Fruit fly (Drosophila melanogaster) whole organism, larva: ENCODE measurements around the gene Ubc87F.

ENCODE experiments used
- noc ChIP-seq: fragments of 200-800 bp; sonication (Bioruptor generic); optimal IDR thresholded peaks from 3 replicates; lab custom pipeline; 2019; ENCODE audit warnings: missing biosample characterization, mild to moderate bottlenecking, missing genetic modification characterization, moderate library complexity

The Ubc87F gene

dm6 chr3R:13715674-13716454 lies 2.1 kb downstream of the Ubc87F start:
- TF ChIP-seq noc (tag; lab: Kevin White, UChicago), result no peak

DNA sequence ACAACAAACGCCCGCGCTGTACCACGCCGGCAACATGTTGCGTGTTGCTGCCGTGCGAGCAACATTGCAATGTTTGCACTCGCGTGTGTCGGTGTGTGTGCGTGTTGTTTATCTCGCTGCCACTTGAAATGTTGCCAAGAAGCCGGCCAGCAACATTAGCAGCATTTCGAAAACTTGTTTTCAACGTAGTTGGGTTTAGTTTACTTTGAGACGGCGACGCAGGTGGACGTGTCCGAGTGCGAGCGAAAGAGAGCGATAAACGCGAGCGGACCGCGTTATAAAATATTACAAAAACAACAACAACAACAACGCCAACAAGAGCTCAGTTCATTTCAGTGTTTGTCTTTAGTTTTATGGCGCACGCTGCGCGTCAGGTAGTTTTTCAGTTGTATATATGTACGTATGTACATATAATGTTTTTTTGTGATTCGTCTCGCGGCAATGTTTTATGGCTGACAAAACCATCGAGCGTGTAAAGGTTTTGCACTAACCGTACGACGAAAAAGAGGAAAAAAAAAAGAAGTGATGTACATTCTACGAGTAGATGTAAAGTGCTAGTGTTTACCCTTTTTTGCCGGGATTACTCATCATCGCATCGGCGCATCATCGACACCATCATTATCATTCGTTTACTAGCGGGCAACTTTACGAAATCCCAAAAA lies 2.8 kb downstream of the Ubc87F start, which contains the start of gene kmr:
Gene kmr, plus strand, starts transcription at position 196 of the 662 bp plus-strand sequence.
- TF ChIP-seq noc (tag; lab: Kevin White, UChicago), result peak; percentile 29

- no peak for TF ChIP-seq noc (tag; lab: Kevin White, UChicago)
These were observed 3.9 kb downstream of the Ubc87F start for dm6 chr3R:13713984-13714532.

DNA sequence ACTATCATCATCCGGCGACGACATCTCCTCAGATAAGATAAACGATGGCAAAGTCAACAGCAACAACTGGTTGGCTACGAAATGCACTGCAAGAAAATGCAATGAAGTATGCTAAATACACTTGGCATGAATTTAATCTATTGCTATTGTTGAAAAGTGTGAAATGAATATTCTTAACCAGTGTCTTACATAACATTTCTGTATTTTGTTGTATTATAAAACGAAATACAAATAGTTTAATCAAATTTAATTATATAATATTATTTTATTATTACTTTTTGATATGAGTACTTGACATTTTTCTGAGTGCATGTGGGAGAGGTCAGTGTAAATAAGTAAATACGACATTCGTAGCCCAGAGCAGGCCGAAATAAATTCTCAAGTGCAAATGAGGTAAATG lies 4.4 kb downstream of the Ubc87F start:
- peak; percentile 23 for TF ChIP-seq noc (tag; lab: Kevin White, UChicago)

DNA sequence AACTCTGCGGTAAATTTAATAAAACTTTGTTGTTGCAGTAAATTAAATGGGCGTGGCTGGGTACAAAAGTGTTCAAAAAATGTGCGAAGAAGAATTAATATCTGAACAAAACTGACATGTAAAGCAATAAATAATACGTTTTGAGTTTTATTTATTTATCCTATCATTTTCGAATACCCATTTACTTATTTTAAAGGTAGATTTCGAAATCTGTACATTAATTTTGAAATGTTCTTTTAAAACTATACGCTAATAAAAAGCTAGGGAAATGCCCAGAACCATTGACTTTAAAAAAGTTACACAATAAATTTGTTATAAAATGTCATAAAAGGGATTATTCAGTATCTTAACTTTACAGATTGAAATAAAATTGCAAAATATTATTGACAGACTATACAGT lies 6.2 kb downstream of the Ubc87F start, which contains the start of the genes primo-1 and primo-2:
Gene primo-1, minus strand, starts transcription at position 101 of the 400 bp plus-strand sequence.
Gene primo-2, minus strand, starts transcription at position 101 of the 400 bp plus-strand sequence.
- no peak for TF ChIP-seq noc (tag; lab: Kevin White, UChicago)

DNA sequence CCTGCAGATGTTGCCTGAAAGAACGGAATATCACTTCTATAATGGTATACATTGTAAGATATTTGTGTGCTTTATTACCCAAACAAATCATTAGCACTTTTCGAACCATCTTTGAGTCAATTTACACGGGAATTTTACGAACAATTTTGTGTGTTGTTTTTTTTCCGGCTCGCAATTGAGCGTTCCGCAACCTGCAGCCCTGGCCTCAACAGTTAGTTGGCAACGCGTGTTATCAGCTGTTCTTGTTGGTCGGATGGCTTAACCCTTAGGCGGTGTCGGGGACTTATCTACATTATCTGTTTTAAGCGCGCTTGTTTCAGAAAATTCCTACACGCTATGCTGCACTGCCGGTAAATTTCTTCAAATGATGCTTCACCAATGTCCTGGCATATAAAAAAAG lies 7.3 kb downstream of the Ubc87F start:
- TF ChIP-seq noc (tag; lab: Kevin White, UChicago), result no peak

dm6 chr3R:13709839-13710238 lies 8.1 kb downstream of the Ubc87F start, which contains the start of gene Argp:
Argp (minus strand) TSS chr3R:13709939.
- no peak for TF ChIP-seq noc (tag; lab: Kevin White, UChicago)

- TF ChIP-seq noc (tag; lab: Kevin White, UChicago), result no peak
These were observed 11.5 kb downstream of the Ubc87F start, which contains the start of gene Adgf-C for dm6 chr3R:13706457-13706856. Adgf-C (plus strand) TSS chr3R:13706757.

DNA sequence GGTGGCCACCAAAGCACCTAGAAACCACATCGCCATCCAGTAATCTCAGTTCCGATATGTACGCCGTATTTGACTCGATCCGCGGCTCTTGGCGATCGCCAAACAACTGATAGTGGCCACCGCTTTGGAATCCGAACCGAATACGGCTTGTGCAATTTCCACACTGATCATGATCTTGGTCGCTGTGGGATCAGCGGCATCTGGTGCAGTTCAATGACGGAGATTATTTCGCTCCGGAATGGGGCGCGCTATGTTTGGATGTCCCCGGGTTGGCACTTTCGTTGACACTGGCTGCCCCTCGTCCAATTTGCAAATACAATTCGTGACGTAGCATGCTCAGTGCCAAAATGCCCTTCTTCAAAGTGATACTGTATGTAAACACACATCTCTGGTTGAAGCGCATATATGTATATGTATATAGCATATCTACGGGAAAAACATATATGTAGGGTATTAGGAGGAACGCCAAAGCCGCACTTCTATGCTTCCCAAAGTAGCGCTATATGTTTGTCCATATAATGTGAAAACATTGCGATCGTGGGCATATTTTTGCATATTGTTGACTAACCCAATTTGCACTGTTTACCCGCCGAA lies 12.6 kb downstream of the Ubc87F start, which contains the start of gene Adgf-D:
Gene Adgf-D, minus strand, starts transcription at position 111 of the 594 bp plus-strand sequence.
- no peak for TF ChIP-seq noc (tag; lab: Kevin White, UChicago)

DNA sequence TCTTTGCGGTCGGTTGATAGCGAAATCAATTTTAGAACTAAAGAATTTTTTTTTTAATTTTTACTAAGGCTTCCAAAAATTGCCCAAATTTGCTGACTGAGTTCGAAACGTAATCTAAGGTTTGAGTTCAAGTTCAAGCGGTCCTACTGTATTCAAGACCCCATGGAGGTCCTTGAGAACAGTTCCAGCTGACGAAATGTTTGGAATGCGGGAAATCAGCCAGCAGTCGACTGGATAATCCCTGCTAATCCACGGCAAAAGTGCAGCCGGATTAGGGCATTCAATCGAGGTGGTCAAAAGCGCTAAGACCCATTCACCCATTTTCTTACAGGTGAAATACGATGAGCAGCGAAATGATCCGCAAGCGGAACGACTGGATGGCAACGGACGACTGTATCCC lies 17.2 kb downstream of the Ubc87F start, which contains the start of gene f-cup:
Gene f-cup, minus strand, starts transcription at position 101 of the 400 bp plus-strand sequence.
- no peak for TF ChIP-seq noc (tag; lab: Kevin White, UChicago)

- TF ChIP-seq noc (tag; lab: Kevin White, UChicago), result no peak
These were observed 17.8 kb downstream of the Ubc87F start, which contains the start of gene ninaB for dm6 chr3R:13700192-13700591. ninaB (plus strand) TSS chr3R:13700565.

- no peak for TF ChIP-seq noc (tag; lab: Kevin White, UChicago)
These were observed 18.6 kb downstream of the Ubc87F start for dm6 chr3R:13699350-13699749.

DNA sequence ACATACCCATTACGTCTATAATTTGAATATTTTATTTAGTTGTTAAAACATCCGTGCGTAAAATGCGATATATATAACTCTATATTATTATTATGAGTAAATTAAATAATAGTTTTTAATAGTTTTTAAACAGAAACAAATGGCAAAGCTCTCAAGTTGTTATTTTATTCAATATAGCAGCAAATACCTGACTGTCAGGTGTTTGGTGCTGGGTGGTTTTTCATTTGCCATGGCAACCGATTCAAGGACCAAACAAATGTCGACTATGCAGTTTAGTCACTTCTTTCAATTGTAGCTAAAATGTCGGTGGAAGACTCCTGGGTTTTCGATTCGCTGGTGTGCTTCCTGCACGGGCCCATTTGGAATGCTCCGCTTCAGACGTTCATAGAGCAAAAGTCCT lies 24.2 kb downstream of the Ubc87F start, which contains the start of gene CG14367:
Gene CG14367, plus strand, starts transcription at position 301 of the 400 bp plus-strand sequence.
- no peak for TF ChIP-seq noc (tag; lab: Kevin White, UChicago)

DNA sequence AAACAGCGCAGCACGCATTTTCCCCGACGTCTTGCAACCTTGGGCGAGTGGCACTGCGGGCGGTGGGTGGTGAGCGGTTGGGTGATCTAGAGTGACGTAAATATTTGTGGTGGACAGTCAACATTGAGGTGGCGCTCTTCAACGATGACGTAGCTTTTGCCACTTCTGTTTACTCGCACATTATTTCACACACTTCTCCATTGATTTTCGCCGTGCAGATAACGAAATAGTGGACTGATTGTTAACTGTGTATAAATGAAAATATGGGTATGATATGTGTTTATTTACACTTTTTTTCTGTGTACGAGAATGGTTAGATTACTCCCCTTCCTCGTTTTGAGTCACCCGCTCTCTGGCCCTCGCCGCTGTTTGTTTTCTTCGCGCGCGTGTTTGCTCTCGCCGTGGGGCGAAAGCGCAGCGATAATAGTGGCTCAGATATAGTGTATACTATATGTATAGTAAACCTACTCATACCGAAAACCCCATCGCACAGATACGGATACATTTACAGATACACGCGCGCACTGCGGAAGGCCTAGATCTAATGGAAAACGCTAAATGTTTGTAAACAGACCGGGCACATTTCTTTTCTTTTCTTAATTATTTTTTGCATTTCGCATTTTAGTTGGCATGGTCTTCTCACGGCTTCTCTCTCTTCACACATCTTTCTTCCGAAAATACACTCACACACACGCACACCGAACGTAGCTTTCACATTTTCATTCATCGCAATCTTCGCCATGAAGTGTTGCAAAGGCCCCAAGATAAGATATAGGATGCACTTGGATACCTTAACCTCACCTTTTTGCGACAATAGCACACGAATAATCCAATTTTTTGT lies 31.4 kb downstream of the Ubc87F start, which contains the start of gene omd:
Gene omd, minus strand, starts transcription at position 840 of the 841 bp plus-strand sequence.
- TF ChIP-seq noc (tag; lab: Kevin White, UChicago), result peak; percentile 63
